Fruit fly (Drosophila melanogaster) S2 (cell line): ENCODE data around the gene Nt5a.

Source experiments
- CG8478 ChIP-seq: fragments of >200 bp; optimal IDR thresholded peaks from 2 replicates; lab custom pipeline; 2018
- CTCF ChIP-seq, 2 experiments: fragments of >200 bp; optimal IDR thresholded peaks; 2 replicates each; lab custom pipeline; 2018

dm6 chr3L:1349397-1349796 lies 42.2 kb upstream of the Nt5a start:
- TF ChIP-seq CG8478 (no peak), CTCF (optimal IDR thresholded peaks at IDR 0.05; lab: Kevin White, UChicago) (no peak)
